Fruit fly (Drosophila melanogaster) whole organism, embryonic: Measurements from ENCODE around the gene Alms1a.

ENCODE experiments used
- Antp ChIP-seq: fragments of 200-800 bp; sonication (Bioruptor generic); optimal IDR thresholded peaks from 3 replicates; lab custom pipeline; 2016; ENCODE audit warnings: missing biosample characterization, missing genetic modification characterization
- Atf6 ChIP-seq: fragments of 200-800 bp; sonication (Bioruptor generic); IDR thresholded peaks from 2 replicates; pipeline ENCODE4 v1.3.6; 2022; ENCODE audit warnings: missing biosample characterization, missing genetic modification characterization
- CG11695 ChIP-seq: fragments of 200-800 bp; sonication (Bioruptor generic); IDR thresholded peaks from 3 replicates; pipeline ENCODE4 v1.3.6; 2022; ENCODE audit warnings: missing biosample characterization, missing genetic modification characterization
- CG12659 ChIP-seq: fragments of 200-800 bp; sonication (Bioruptor generic); optimal IDR thresholded peaks from 3 replicates; lab custom pipeline; 2017; ENCODE audit warnings: mild to moderate bottlenecking, missing biosample characterization, missing genetic modification reagents, missing genetic modification characterization
- CG12744 ChIP-seq: fragments of 200-800 bp; sonication (Bioruptor generic); optimal IDR thresholded peaks from 2 replicates; lab custom pipeline; 2016; ENCODE audit warnings: missing biosample characterization, missing genetic modification characterization
- CG12942 ChIP-seq: fragments of 200-800 bp; sonication (Bioruptor generic); optimal IDR thresholded peaks from 3 replicates; lab custom pipeline; 2016; ENCODE audit warnings: missing biosample characterization, missing genetic modification characterization
- CG13296 ChIP-seq: fragments of 200-800 bp; sonication (Bioruptor generic); optimal IDR thresholded peaks from 3 replicates; lab custom pipeline; 2018; ENCODE audit warnings: missing biosample characterization, mild to moderate bottlenecking, missing genetic modification characterization
- CG2120 ChIP-seq: fragments of 200-800 bp; sonication (Bioruptor generic); optimal IDR thresholded peaks from 3 replicates; lab custom pipeline; 2016; ENCODE audit warnings: missing biosample characterization, missing genetic modification characterization
- CG2202 ChIP-seq: fragments of 200-800 bp; sonication (Bioruptor generic); optimal IDR thresholded peaks from 2 replicates; lab custom pipeline; 2018; ENCODE audit warnings: missing biosample characterization, mild to moderate bottlenecking, missing genetic modification characterization
- CG9876 ChIP-seq: fragments of 200-800 bp; sonication (Bioruptor generic); optimal IDR thresholded peaks from 2 replicates; lab custom pipeline; 2016; ENCODE audit warnings: missing biosample characterization, missing genetic modification characterization
- CG9932 ChIP-seq: fragments of 200-800 bp; sonication (Bioruptor generic); IDR thresholded peaks from 2 replicates; pipeline ENCODE4 v1.3.6; 2022; ENCODE audit warnings: missing biosample characterization, missing genetic modification characterization
- Dfd ChIP-seq, 2 experiments: fragments of >200 bp; optimal IDR thresholded peaks; 2 replicates each; lab custom pipeline; 2017; ENCODE audit warnings: missing biosample characterization in 2 of 2, missing genetic modification characterization in 2 of 2
- Drgx ChIP-seq: fragments of 200-800 bp; sonication (Bioruptor generic); IDR thresholded peaks from 2 replicates; pipeline ENCODE4 v1.3.6; 2022; ENCODE audit warnings: missing biosample characterization, missing genetic modification characterization
- E2f1 ChIP-seq: fragments of 200-800 bp; sonication (Bioruptor generic); IDR thresholded peaks from 2 replicates; pipeline ENCODE4 v1.3.6; 2022; ENCODE audit warnings: missing biosample characterization, missing genetic modification characterization
- E2f2 ChIP-seq: fragments of 200-800 bp; sonication (Bioruptor generic); IDR thresholded peaks from 2 replicates; pipeline ENCODE4 v1.3.6; 2022; ENCODE audit warnings: missing biosample characterization, missing genetic modification characterization
- Ets97D ChIP-seq: fragments of 200-800 bp; sonication (Bioruptor generic); optimal IDR thresholded peaks from 3 replicates; lab custom pipeline; 2016; ENCODE audit warnings: missing biosample characterization, missing genetic modification characterization
- HLH4C ChIP-seq: fragments of 200-800 bp; sonication (Bioruptor generic); IDR thresholded peaks from 3 replicates; pipeline ENCODE4 v1.3.6; 2022; ENCODE audit warnings: missing biosample characterization, missing genetic modification characterization; ENCODE audit not compliant: partially characterized antibody
- HLHmδ ChIP-seq: fragments of 200-800 bp; sonication (Bioruptor generic); optimal IDR thresholded peaks from 2 replicates; lab custom pipeline; 2018; ENCODE audit warnings: missing biosample characterization, mild to moderate bottlenecking, missing genetic modification characterization, moderate library complexity
- NC2α ChIP-seq: fragments of 200-800 bp; sonication (Bioruptor generic); optimal IDR thresholded peaks from 2 replicates; lab custom pipeline; 2016; ENCODE audit warnings: missing biosample characterization, missing genetic modification characterization
- Pdp1 ChIP-seq, 2 experiments: fragments of 200-800 bp; sonication (Bioruptor generic); optimal IDR thresholded peaks; 3 replicates each; lab custom pipeline; 2016; ENCODE audit warnings: missing biosample characterization in 2 of 2, missing genetic modification characterization in 2 of 2, mild to moderate bottlenecking in 1 of 2, moderate library complexity in 1 of 2
- Rfx ChIP-seq: fragments of 200-800 bp; sonication (Bioruptor generic); IDR thresholded peaks from 2 replicates; pipeline ENCODE4 v1.3.6; 2022; ENCODE audit warnings: missing biosample characterization, missing genetic modification characterization
- Rx ChIP-seq: fragments of 200-800 bp; sonication (Bioruptor generic); IDR thresholded peaks from 2 replicates; pipeline ENCODE4 v1.3.6; 2022; ENCODE audit warnings: missing biosample characterization, missing genetic modification characterization
- Usf ChIP-seq: fragments of 200-800 bp; sonication (Bioruptor generic); optimal IDR thresholded peaks from 2 replicates; lab custom pipeline; 2017; ENCODE audit warnings: missing genotype, missing biosample characterization, missing genetic modification characterization
- ac ChIP-seq: fragments of 200-800 bp; sonication (Bioruptor generic); optimal IDR thresholded peaks from 3 replicates; lab custom pipeline; 2017; ENCODE audit warnings: missing biosample characterization, mild to moderate bottlenecking, missing genetic modification characterization
- bab2 ChIP-seq: fragments of 200-800 bp; sonication (Bioruptor generic); optimal IDR thresholded peaks from 2 replicates; lab custom pipeline; 2016; ENCODE audit warnings: missing biosample characterization, missing genetic modification characterization
- chinmo ChIP-seq: fragments of 200-800 bp; sonication (Bioruptor generic); IDR thresholded peaks from 4 replicates; pipeline ENCODE4 v1.3.6; 2022; ENCODE audit warnings: missing biosample characterization, missing genetic modification characterization; ENCODE audit not compliant: partially characterized antibody
- crol ChIP-seq: fragments of 200-800 bp; sonication (Bioruptor generic); IDR thresholded peaks from 2 replicates; pipeline ENCODE4 v1.3.6; 2022; ENCODE audit warnings: missing biosample characterization, missing genetic modification characterization
- dan ChIP-seq: fragments of 200-800 bp; sonication (Bioruptor generic); IDR thresholded peaks from 2 replicates; pipeline ENCODE4 v1.3.6; 2022; ENCODE audit warnings: missing biosample characterization, missing genetic modification characterization
- eve ChIP-seq, 2 experiments: fragments of >200 bp; optimal IDR thresholded peaks; 2 replicates each; lab custom pipeline; 2017; ENCODE audit warnings: missing biosample characterization in 2 of 2, missing genetic modification characterization in 2 of 2
- fu2 ChIP-seq: fragments of 200-800 bp; sonication (Bioruptor generic); optimal IDR thresholded peaks from 2 replicates; lab custom pipeline; 2016; ENCODE audit warnings: missing biosample characterization, missing genetic modification characterization
- gcm ChIP-seq: fragments of 200-800 bp; sonication (Bioruptor generic); optimal IDR thresholded peaks from 2 replicates; lab custom pipeline; 2019; ENCODE audit warnings: missing biosample characterization, mild to moderate bottlenecking, missing genetic modification characterization, moderate library complexity
- gro ChIP-seq: fragments of 200-800 bp; sonication (Bioruptor generic); optimal IDR thresholded peaks from 2 replicates; lab custom pipeline; 2016; ENCODE audit warnings: missing biosample characterization, missing genetic modification characterization
- hkb ChIP-seq, 2 experiments: fragments of 200-800 bp in 1 of 2; fragments of >200 bp in 1 of 2; sonication (Bioruptor generic) in 1 of 2; IDR thresholded peaks in 1 of 2; optimal IDR thresholded peaks in 1 of 2; 2 replicates each; pipeline versions ENCODE4 v1.3.6 to Lab custom; 2017 to 2022; ENCODE audit warnings: missing biosample characterization in 1 of 2, missing genetic modification characterization in 1 of 2
- maf-S ChIP-seq: fragments of 200-800 bp; sonication (Bioruptor generic); optimal IDR thresholded peaks from 2 replicates; lab custom pipeline; 2016; ENCODE audit warnings: missing biosample characterization, missing genetic modification characterization
- nom ChIP-seq: fragments of 200-800 bp; sonication (Bioruptor generic); optimal IDR thresholded peaks from 2 replicates; lab custom pipeline; 2017; ENCODE audit warnings: missing biosample characterization, missing genetic modification characterization, mild to moderate bottlenecking, moderate library complexity, missing genetic modification reagents
- oc ChIP-seq: fragments of 200-800 bp; sonication (Bioruptor generic); optimal IDR thresholded peaks from 2 replicates; lab custom pipeline; 2018; ENCODE audit warnings: missing biosample characterization, mild to moderate bottlenecking, missing genetic modification characterization, moderate library complexity
- onecut ChIP-seq: fragments of 200-800 bp; sonication (Bioruptor generic); IDR thresholded peaks from 2 replicates; pipeline ENCODE4 v1.3.6; 2022; ENCODE audit warnings: missing biosample characterization, missing genetic modification characterization
- row ChIP-seq: fragments of 200-800 bp; sonication (Bioruptor generic); IDR thresholded peaks from 3 replicates; pipeline ENCODE4 v1.3.6; 2022; ENCODE audit warnings: missing biosample characterization, missing genetic modification characterization
- sc ChIP-seq, 3 experiments: fragments of >200 bp in 2 of 3; fragments of 200-800 bp in 1 of 3; sonication (Bioruptor generic) in 1 of 3; optimal IDR thresholded peaks; 2 replicates in 2 of 3; 3 replicates in 1 of 3; lab custom pipeline; 2017; ENCODE audit warnings: mild to moderate bottlenecking in 1 of 3, missing biosample characterization in 1 of 3, missing genetic modification characterization in 1 of 3, missing genetic modification reagents in 1 of 3
- sd ChIP-seq: fragments of 200-800 bp; sonication (Bioruptor generic); optimal IDR thresholded peaks from 3 replicates; lab custom pipeline; 2018; ENCODE audit warnings: missing biosample characterization, mild to moderate bottlenecking, missing genetic modification characterization, moderate library complexity
- slbo ChIP-seq: fragments of 200-800 bp; sonication (Bioruptor generic); IDR thresholded peaks from 2 replicates; pipeline ENCODE4 v1.3.6; 2022; ENCODE audit warnings: missing biosample characterization, missing genetic modification characterization
- tin ChIP-seq: fragments of 200-800 bp; sonication (Bioruptor generic); optimal IDR thresholded peaks from 3 replicates; lab custom pipeline; 2016; ENCODE audit warnings: missing biosample characterization, missing genetic modification characterization
- tll ChIP-seq, 2 experiments: fragments of 200-800 bp in 1 of 2; fragments of >200 bp in 1 of 2; sonication (Bioruptor generic) in 1 of 2; optimal IDR thresholded peaks; 2 replicates each; lab custom pipeline; 2017 to 2019; ENCODE audit warnings: missing biosample characterization in 2 of 2, missing genetic modification characterization in 2 of 2, mild to moderate bottlenecking in 1 of 2, moderate library complexity in 1 of 2
- wek ChIP-seq: fragments of 200-800 bp; sonication (Bioruptor generic); optimal IDR thresholded peaks from 3 replicates; lab custom pipeline; 2018; ENCODE audit warnings: missing biosample characterization, mild to moderate bottlenecking, missing genetic modification characterization, moderate library complexity
- zf30C ChIP-seq: fragments of 200-800 bp; sonication (Bioruptor generic); optimal IDR thresholded peaks from 3 replicates; lab custom pipeline; 2018; ENCODE audit warnings: missing biosample characterization, mild to moderate bottlenecking, missing genetic modification characterization
- zfh2 ChIP-seq: fragments of 200-800 bp; sonication (Bioruptor generic); optimal IDR thresholded peaks from 2 replicates; lab custom pipeline; 2016; ENCODE audit warnings: missing biosample characterization, missing genetic modification characterization

The Alms1a gene

DNA sequence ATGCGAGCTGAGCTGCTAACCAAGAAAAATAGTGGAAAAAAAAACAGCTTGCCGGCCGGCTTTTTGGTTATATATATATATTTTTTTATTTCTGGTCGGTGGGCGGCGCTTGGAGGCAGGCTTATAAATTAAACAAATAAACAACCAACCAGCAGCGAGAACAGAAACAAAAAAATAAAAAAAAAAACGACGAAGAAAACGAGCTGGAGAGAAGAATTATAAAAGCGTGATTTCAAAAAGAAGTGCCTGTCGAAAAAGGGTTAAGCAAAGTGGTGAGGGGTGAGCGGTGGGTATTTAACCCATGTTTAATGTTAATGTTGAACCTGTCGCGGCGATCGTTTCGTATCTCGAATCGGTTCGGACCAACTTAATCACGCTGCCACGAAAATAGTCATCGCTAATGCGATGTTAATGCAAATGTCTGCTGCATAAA, 35.4 kb upstream of the Alms1a start (continued):
- 0 out of 4 replicates have a peak, but pooled peaks have one; percentile 62 for TF ChIP-seq chinmo
- peak; percentile 20 for TF ChIP-seq sd (tag; lab: Kevin White, UChicago)
- TF ChIP-seq Ets97D: no peak
- TF ChIP-seq oc (tag; lab: Kevin White, UChicago): peak; percentile 14
- TF ChIP-seq dan (GFP tag; lab: Robert Waterston, UW): no peak
- TF ChIP-seq CG9876 (GFP tag; lab: Kevin White, UChicago): no peak
- no peak for TF ChIP-seq tll (GFP tag; optimal IDR thresholded peaks at IDR 0.05; lab: Kevin White, UChicago)
- TF ChIP-seq nom (GFP tag; lab: Kevin White, UChicago): peak; percentile 61

- TF ChIP-seq Pdp1 (GFP tag; optimal IDR thresholded peaks at IDR 0.05; lab: Kevin White, UChicago) (peak in 1 of 2 experiments; percentile 77), CG12744 (GFP tag; lab: Kevin White, UChicago) (no peak), Antp (peak; percentile 1), crol (GFP tag; lab: Robert Waterston, UW) (peak; percentile 71), CG2120 (peak; percentile 42), gro (GFP tag; lab: Kevin White, UChicago) (peak; percentile 1), gcm (GFP tag; lab: Kevin White, UChicago) (peak; percentile 45), E2f2 (GFP tag; lab: Robert Waterston, UW) (0 out of 2 replicates have a peak, but pooled peaks have one; percentile 7), NC2α (no peak), CG11695 (0 out of 3 replicates have a peak, but pooled peaks have one; percentile 11), onecut (GFP tag; lab: Robert Waterston, UW) (no peak), chinmo (0 out of 4 replicates have a peak, but pooled peaks have one; percentile 55), hkb (optimal IDR thresholded peaks at IDR 0.05; lab: Kevin White, UChicago) (no peak), hkb (GFP tag; IDR thresholded peaks at IDR 0.05; lab: Robert Waterston, UW) (0 out of 2 replicates have a peak, but pooled peaks have one; percentile 22), zf30C (GFP tag; lab: Kevin White, UChicago) (peak; percentile 17), Rx (GFP tag; lab: Robert Waterston, UW) (no peak), maf-S (GFP tag; lab: Kevin White, UChicago) (no peak), eve (GFP tag; optimal IDR thresholded peaks at IDR 0.05; lab: Kevin White, UChicago) (no peak), sd (tag; lab: Kevin White, UChicago) (peak; percentile 68), Rfx (GFP tag; lab: Robert Waterston, UW) (peak; percentile 30; the same call in 1 of the 2 replicates), Usf (no peak), Drgx (peak; percentile 32; the same call in 1 of the 2 replicates), CG9932 (GFP tag; lab: Robert Waterston, UW) (0 out of 2 replicates have a peak, but pooled peaks have one; percentile 13), zfh2 (GFP tag; lab: Kevin White, UChicago) (peak; percentile 26), row (GFP tag; lab: Robert Waterston, UW) (peak; percentile 35; the same call in 2 of the 3 replicates), Dfd (GFP tag; optimal IDR thresholded peaks at IDR 0.05; lab: Kevin White, UChicago) (no peak), sc (optimal IDR thresholded peaks at IDR 0.05; lab: Kevin White, UChicago) (no peak), sc (GFP tag; optimal IDR thresholded peaks at IDR 0.05; lab: Kevin White, UChicago) (no peak), slbo (GFP tag; lab: Robert Waterston, UW) (peak; percentile 36; the same call in 1 of the 2 replicates)
Observed at dm6 chrX:4669438-4669837, 33.6 kb upstream of the Alms1a start.

- TF ChIP-seq CG12659 (GFP tag; lab: Kevin White, UChicago) (peak; percentile 99), Atf6 (GFP tag; lab: Robert Waterston, UW) (peak; percentile 98), fu2 (GFP tag; lab: Kevin White, UChicago) (peak; percentile 98), ac (GFP tag; lab: Kevin White, UChicago) (peak; percentile 75), nom (GFP tag; lab: Kevin White, UChicago) (peak; percentile 96), bab2 (GFP tag; lab: Kevin White, UChicago) (peak; percentile 97), wek (GFP tag; lab: Kevin White, UChicago) (peak; percentile 90), CG12942 (GFP tag; lab: Kevin White, UChicago) (peak; percentile 96), CG13296 (peak; percentile 98), E2f1 (GFP tag; lab: Robert Waterston, UW) (peak; percentile 97), HLHmδ (GFP tag; lab: Kevin White, UChicago) (no peak), CG2202 (peak; percentile 82), HLH4C (GFP tag; lab: Robert Waterston, UW) (peak; percentile 36; the same call in 1 of the 3 replicates), tin (GFP tag; lab: Kevin White, UChicago) (peak; percentile 98)
Observed at dm6 chrX:4666650-4667360, 31.0 kb upstream of the Alms1a start, which contains the start of gene CG3009. Gene CG3009, minus strand, starts transcription at chrX:4666700.
